Worm (Caenorhabditis elegans) whole organism, L4 larva: ENCODE measurements around the gene glr-7.

Experiments
- F26F4.8 ChIP-seq: fragments of 200-800 bp; sonication (Bioruptor generic); conservative IDR thresholded peaks from 2 replicates; pipeline ENCODE4 v1.3.6; 2022; ENCODE audit warnings: missing genetic modification characterization, missing compliant biosample characterization
- ceh-62 ChIP-seq: sonication (generic microtip); optimal IDR thresholded peaks from 2 replicates; lab custom pipeline; 2017; ENCODE audit warnings: missing biosample characterization, missing genetic modification characterization
- fos-1 ChIP-seq: fragments of 150-350 bp; optimal IDR thresholded peaks from 2 replicates; lab custom pipeline; 2014; ENCODE audit warnings: missing biosample characterization, missing genetic modification characterization
- nhr-10 ChIP-seq: fragments of 150-350 bp; optimal IDR thresholded peaks from 2 replicates; lab custom pipeline; 2014; ENCODE audit warnings: missing biosample characterization, missing genetic modification characterization
- nhr-237 ChIP-seq: sonication (generic microtip); optimal IDR thresholded peaks from 2 replicates; lab custom pipeline; 2017; ENCODE audit warnings: missing biosample characterization, missing genetic modification characterization
- nhr-25 ChIP-seq: sonication (generic microtip); optimal IDR thresholded peaks from 2 replicates; lab custom pipeline; 2017; ENCODE audit warnings: missing genetic modification characterization, mild to moderate bottlenecking, missing compliant biosample characterization, antibody characterized with exemption, moderate library complexity, borderline replicate concordance; ENCODE audit not compliant: insufficient read depth
- nhr-41 ChIP-seq: fragments of 200-800 bp; sonication (Bioruptor generic); IDR thresholded peaks from 2 replicates; pipeline ENCODE4 v1.3.6; 2022; ENCODE audit warnings: missing genetic modification reagents, missing genetic modification characterization, missing compliant biosample characterization
- php-3 ChIP-seq: fragments of 200-800 bp; sonication (Bioruptor generic); IDR thresholded peaks from 2 replicates; pipeline ENCODE4 v1.3.6; 2022; ENCODE audit warnings: missing genetic modification reagents, missing genetic modification characterization, missing compliant biosample characterization
- zfp-3 ChIP-seq: fragments of 200-800 bp; sonication (Bioruptor generic); conservative IDR thresholded peaks from 2 replicates; pipeline ENCODE4 v1.3.6; 2022; ENCODE audit warnings: missing genetic modification reagents, missing genetic modification characterization, missing compliant biosample characterization

DNA sequence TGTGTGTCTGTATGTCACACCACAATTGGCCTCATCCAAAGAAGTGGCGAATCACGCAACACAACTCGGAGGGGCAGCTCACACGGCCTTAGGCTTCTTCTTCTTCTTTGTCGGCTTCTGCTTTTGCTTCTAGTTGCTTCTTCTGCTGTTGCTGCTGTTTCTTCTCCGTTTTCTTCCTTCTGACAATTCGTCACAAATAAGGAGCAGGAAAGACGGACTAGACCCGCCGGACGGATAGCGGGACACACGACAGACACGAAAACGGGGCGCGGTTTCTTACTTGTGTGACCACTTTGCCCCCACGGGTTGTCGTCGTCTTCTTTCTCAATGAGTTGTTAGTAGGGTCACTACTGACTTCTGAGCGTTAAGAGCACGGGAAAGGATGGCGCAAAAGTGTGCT, 36.5 kb upstream of the glr-7 start:
- TF ChIP-seq php-3 (no peak), fos-1 (tag; lab: Kevin White, UChicago) (no peak), zfp-3 (GFP tag; lab: Robert Waterston, UW) (no peak), nhr-10 (no peak), nhr-41 (GFP tag; lab: Robert Waterston, UW) (no peak), nhr-25 (tag; lab: Kevin White, UChicago) (no peak), nhr-237 (tag; lab: Kevin White, UChicago) (no peak), ceh-62 (tag; lab: Kevin White, UChicago) (no peak), F26F4.8 (GFP tag; lab: Robert Waterston, UW) (no peak)
